Worm (Caenorhabditis elegans): ENCODE data around the gene trm-2A.

trm-2A gene

ce11 chrV:908681-909080 is 3.9 kb downstream of the trm-2A start:
- no peak for TF ChIP-seq unc-62 (GFP tag; optimal IDR thresholded peaks at IDR 0.05)

ce11 chrV:910588-910987 is 5.8 kb downstream of the trm-2A start:
- no peak for TF ChIP-seq unc-62 (GFP tag; optimal IDR thresholded peaks at IDR 0.05)

- TF ChIP-seq unc-62 (GFP tag; optimal IDR thresholded peaks at IDR 0.05) = no peak
Measured at ce11 chrV:911474-911873, 6.7 kb downstream of the trm-2A start, which contains the start of gene adh-5. adh-5 (plus strand) TSS chrV:911774.

DNA sequence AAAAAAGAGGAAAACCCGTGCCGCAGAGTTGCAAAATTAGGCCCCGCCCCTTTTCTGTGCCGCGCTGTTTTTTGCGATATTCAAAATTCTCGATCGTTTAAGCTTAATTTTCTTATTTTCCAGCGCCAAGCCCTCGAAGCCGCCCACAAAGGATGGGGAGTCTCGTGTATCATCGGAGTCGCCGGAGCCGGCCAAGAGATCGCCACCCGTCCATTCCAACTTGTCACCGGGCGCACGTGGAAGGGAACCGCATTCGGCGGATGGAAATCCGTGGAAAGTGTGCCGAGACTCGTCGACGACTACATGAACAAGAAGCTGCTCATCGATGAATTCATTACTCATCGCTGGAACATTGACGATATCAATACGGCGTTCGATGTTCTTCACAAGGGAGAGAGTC is 11.0 kb downstream of the trm-2A start:
- no peak for TF ChIP-seq unc-62 (GFP tag; optimal IDR thresholded peaks at IDR 0.05)

ce11 chrV:917488-917887 is 12.7 kb downstream of the trm-2A start, which contains the start of gene H24K24.2:
H24K24.2 (plus strand) TSS chrV:917788.
- TF ChIP-seq unc-62 (GFP tag; optimal IDR thresholded peaks at IDR 0.05) = no peak

ce11 chrV:939341-939740 is 34.6 kb downstream of the trm-2A start:
- TF ChIP-seq unc-62 (GFP tag; optimal IDR thresholded peaks at IDR 0.05) = no peak

DNA sequence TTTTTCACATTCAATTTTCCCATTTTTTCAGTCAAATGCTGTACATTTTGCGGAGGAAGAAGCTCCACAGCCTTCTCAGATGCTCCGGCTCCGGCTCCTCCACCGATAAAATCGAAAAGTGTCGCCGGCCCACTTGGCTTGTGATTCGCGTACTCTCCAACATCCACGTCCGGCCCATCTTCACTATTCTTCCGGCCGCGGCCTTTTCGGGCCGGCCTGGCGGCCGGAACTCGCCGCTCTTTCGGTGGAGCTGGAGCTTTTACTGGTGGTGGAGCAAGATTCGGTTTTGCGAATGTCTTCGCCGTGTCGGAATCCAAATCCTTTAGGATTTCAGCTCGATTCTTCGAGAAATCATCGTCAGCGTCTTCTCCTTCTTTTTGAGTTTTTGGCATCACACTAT is 37.8 kb downstream of the trm-2A start:
- TF ChIP-seq unc-62 (GFP tag; optimal IDR thresholded peaks at IDR 0.05) = no peak

DNA sequence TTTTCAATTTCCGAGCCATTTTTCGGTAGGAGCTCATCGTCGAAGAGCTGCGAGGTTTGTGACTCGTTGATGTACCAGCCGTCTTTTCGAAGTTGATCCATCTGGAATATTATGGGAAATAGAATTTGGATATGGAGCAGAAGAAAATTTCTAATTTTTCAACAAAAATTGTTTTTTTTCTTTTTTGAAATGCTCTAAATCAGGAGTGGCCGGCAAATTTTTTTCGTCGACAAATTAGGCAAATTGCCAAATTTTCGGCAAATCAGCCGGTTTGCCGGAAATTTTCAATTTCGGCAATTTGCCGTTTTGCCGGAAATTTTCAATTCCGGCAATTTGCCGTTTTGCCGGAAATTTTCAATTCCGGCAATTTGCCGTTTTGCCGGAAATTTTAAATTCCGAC is 40.4 kb downstream of the trm-2A start, which contains the start of gene Y50D4C.3:
TSS of gene Y50D4C.3 (minus strand) at position 101 of the 400 bp plus-strand sequence.
- no peak for TF ChIP-seq unc-62 (GFP tag; optimal IDR thresholded peaks at IDR 0.05)

DNA sequence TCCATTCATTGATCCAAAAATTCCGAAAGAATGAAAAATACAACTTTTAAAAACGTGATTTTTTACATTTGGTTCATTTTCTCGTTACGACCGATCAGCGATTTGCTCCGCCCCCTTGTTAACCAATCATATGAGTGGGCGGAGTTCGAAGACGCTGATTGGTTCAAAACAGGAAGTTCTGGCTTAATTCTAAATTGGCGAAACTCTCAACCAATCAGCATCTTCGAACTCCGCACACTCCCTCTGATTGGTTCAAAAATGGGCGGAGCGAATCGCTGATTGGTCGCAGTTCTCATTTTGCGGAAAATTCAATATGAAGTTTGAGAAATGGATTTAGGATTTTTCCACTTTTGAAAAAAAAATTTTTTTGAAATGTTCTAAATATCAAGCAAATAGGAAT is 41.1 kb downstream of the trm-2A start:
- TF ChIP-seq unc-62 (GFP tag; optimal IDR thresholded peaks at IDR 0.05) = no peak

DNA sequence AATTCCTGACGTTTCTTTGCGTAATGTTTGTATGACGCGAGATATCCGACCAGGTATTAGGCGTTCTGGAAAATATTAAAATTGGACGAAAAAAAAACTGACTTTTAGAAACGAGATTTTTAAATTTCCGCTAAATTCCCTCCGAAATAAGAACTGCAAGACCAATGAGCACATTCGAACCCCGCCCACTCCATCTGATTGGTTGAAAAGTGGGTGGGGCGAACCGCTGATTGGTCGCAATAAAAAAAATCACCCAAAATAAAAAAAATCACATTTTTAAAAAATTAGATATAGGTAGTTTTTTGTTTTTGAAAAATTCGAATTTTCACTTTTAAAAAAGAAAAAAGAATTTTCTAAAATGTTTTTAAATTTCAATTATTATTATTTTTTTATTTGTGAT is 44.3 kb downstream of the trm-2A start:
- no peak for TF ChIP-seq unc-62 (GFP tag; optimal IDR thresholded peaks at IDR 0.05)

DNA sequence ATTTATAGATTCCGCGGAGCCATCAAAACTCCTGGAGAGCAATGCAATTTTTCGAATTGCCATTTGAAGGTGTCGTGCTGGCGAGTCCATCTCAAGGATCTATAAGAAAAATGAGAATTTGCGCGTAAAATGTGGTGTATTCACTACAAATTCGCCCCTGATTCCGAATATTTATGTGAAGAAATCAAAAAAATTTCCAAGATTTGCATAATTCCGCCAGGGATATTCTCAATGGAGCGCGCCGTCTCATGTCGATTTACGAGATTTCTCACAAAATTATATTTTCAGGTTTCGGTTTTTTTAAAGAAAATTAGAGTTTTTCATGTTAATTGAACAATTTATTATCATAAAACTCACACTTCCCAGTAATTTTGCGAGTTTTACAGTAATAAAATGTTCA is 45.0 kb downstream of the trm-2A start, which contains the start of gene Y50D4C.6:
TSS of gene Y50D4C.6 (minus strand) at position 101 of the 400 bp plus-strand sequence.
- TF ChIP-seq unc-62 (GFP tag; optimal IDR thresholded peaks at IDR 0.05) = no peak

Data from whole organism, dauer.